Worm (Caenorhabditis elegans) whole organism, late embryonic: ENCODE results near the gene Y62E10A.20.

Source experiments
- ama-1 ChIP-seq: fragments of 150-350 bp; optimal IDR thresholded peaks from 2 replicates; lab custom pipeline; 2014
- ceh-9 ChIP-seq: sonication (generic microtip); optimal IDR thresholded peaks from 2 replicates; lab custom pipeline; 2016; ENCODE audit warnings: mild to moderate bottlenecking, missing genetic modification characterization, inconsistent platforms, missing compliant biosample characterization
- elt-2 ChIP-seq: sonication (generic microtip); optimal IDR thresholded peaks from 2 replicates; lab custom pipeline; 2016; ENCODE audit warnings: missing genetic modification reagents, missing genetic modification characterization, missing compliant biosample characterization
- gmeb-2 ChIP-seq: sonication (generic microtip); optimal IDR thresholded peaks from 2 replicates; lab custom pipeline; 2016; ENCODE audit warnings: missing genetic modification characterization, inconsistent platforms, missing compliant biosample characterization
- hlh-30 ChIP-seq: sonication (generic microtip); optimal IDR thresholded peaks from 2 replicates; lab custom pipeline; 2017; ENCODE audit warnings: antibody characterized with exemption, missing genetic modification characterization, missing compliant biosample characterization; ENCODE audit not compliant: insufficient read depth
- lin-11 ChIP-seq: fragments of 200-800 bp; sonication (Bioruptor generic); optimal IDR thresholded peaks from 2 replicates; lab custom pipeline; 2018; ENCODE audit warnings: mild to moderate bottlenecking, missing genetic modification characterization, missing compliant biosample characterization
- nhr-11 ChIP-seq: fragments of 150-350 bp; optimal IDR thresholded peaks from 2 replicates; lab custom pipeline; 2014; ENCODE audit warnings: missing biosample characterization, missing genetic modification characterization
- nhr-232 ChIP-seq: sonication (generic microtip); optimal IDR thresholded peaks from 2 replicates; lab custom pipeline; 2016; ENCODE audit warnings: missing genetic modification characterization, missing compliant biosample characterization
- pat-9 ChIP-seq: fragments of 200-800 bp; sonication (Bioruptor generic); optimal IDR thresholded peaks from 2 replicates; lab custom pipeline; 2018; ENCODE audit warnings: mild to moderate bottlenecking, missing genetic modification characterization, moderate library complexity, missing compliant biosample characterization
- rnt-1 ChIP-seq: sonication (generic microtip); optimal IDR thresholded peaks from 2 replicates; lab custom pipeline; 2016; ENCODE audit warnings: missing genetic modification characterization, missing compliant biosample characterization
- sdc-2 ChIP-seq: sonication (generic microtip); optimal IDR thresholded peaks from 2 replicates; lab custom pipeline; 2016; ENCODE audit warnings: missing genotype, missing genetic modification characterization, missing compliant biosample characterization

DNA sequence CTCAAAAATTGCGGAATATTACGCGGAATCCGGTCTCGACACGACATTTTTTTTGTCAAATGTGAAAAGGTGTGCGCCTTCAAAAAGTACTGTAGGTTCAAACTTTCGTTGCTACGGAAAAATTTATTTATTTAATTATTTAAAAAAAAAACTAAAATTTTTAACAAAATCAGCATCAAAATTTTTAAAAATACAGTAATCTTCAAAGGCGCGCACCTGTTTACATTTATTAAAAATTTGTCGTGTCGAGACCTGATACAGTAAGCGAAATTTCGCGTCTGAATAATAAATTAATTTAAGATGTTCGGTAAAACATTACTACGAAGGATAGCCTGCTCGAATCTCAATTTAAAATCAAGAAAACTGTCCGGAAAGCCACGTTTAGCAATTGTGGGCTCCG, 14.2 kb downstream of the Y62E10A.20 start, which contains the start of gene Y62E10A.6:
- TF ChIP-seq nhr-232 (tag; lab: Kevin White, UChicago) (no peak), pat-9 (tag; lab: Kevin White, UChicago) (no peak), ama-1 (lab: Kevin White, UChicago) (no peak), hlh-30 (tag; lab: Kevin White, UChicago) (no peak), ceh-9 (tag; lab: Kevin White, UChicago) (no peak), gmeb-2 (tag; lab: Kevin White, UChicago) (no peak), sdc-2 (tag; lab: Kevin White, UChicago) (no peak), lin-11 (tag; lab: Kevin White, UChicago) (no peak), elt-2 (no peak), rnt-1 (tag; lab: Kevin White, UChicago) (no peak), nhr-11 (no peak)
